Fruit fly (Drosophila melanogaster): Measurements from ENCODE around the gene CG15330.

Gene CG15330

DNA sequence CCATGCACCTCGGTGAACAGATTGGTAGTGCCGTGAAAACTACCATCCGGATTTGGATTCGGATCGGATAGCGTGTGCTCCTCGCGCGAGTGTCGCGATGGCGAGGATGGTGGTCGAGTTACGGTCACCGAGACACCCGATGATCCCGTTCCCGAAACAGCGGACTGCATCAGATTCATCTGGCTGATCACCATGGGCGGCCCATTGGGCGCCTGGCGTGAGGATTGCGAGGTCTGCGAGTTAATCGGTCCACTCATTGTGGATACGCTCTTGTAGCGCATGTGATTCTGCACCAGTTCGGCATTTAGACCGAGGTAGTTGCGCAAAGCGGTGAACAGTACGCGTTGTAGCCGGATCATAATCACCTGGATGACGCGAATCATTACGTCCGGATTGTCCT, 7.9 kb downstream of the CG15330 start, which contains the start of gene sn:
Gene sn, plus strand, starts transcription at position 301 of the 400 bp plus-strand sequence.
- TF ChIP-seq CG5204 (GFP tag; optimal IDR thresholded peaks at IDR 0.05) (no peak), CG33017 (tag; optimal IDR thresholded peaks at IDR 0.05) (no peak), CG1620 (GFP tag; optimal IDR thresholded peaks at IDR 0.05) (no peak), pad (GFP tag; optimal IDR thresholded peaks at IDR 0.05) (no peak), toe (GFP tag; optimal IDR thresholded peaks at IDR 0.05) (no peak), CG12768 (GFP tag; optimal IDR thresholded peaks at IDR 0.05) (no peak), cic (GFP tag; optimal IDR thresholded peaks at IDR 0.05) (no peak), ovo (GFP tag; optimal IDR thresholded peaks at IDR 0.05) (no peak), CG11617 (GFP tag; optimal IDR thresholded peaks at IDR 0.05) (no peak), cnc (optimal IDR thresholded peaks at IDR 0.05) (no peak), CG14711 (tag; optimal IDR thresholded peaks at IDR 0.05) (no peak), tj (GFP tag; optimal IDR thresholded peaks at IDR 0.05) (no peak), Hr96 (GFP tag; optimal IDR thresholded peaks at IDR 0.05) (no peak), bab1 (GFP tag; optimal IDR thresholded peaks at IDR 0.05) (no peak), CG7045 (GFP tag; optimal IDR thresholded peaks at IDR 0.05) (no peak), kay (GFP tag; ENCODE audit: borderline replicate concordance) (no peak)

DNA sequence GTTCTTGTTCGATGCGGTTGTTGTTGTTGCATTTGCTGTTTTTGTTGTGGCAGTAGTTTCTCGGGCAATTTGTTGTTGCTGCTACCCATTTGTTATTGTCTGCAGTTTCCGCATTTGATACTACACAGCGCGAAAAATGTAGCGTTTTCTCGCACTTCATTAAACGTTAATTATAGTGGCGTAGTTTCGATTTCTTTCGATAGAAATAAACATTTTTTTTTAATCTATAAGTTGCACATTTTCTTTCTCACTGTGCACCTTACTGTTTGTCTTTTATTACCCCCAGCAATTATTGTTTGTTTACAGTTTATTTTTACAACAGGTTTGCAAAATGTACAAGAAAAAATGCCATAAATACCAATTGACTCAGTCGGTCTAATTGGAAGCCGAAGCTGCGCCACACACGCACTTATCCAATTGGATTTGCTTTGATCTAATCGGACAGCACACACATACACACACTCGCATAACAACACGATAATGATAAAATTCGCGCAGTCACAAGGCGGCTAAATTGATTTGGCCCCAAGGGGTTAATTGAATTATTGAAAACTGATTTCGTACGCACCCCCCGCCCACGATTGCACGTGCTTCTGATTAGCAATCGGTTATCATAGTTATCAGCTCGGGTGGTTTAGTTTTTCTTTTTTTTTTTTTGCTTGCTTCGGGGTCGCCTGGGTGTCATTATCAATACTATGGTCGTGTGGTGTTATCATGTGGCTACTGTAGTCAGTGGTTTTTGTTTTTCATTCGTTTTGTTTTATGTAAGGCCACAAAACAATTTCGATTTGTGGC, 10.1 kb downstream of the CG15330 start:
- TF ChIP-seq CG1620 (GFP tag; optimal IDR thresholded peaks at IDR 0.05) (no peak), tj (GFP tag; optimal IDR thresholded peaks at IDR 0.05) (peak; percentile 17), CG7045 (GFP tag; optimal IDR thresholded peaks at IDR 0.05) (peak; percentile 26), Crg-1 (GFP tag; optimal IDR thresholded peaks at IDR 0.05) (peak; percentile 7), bab1 (GFP tag; optimal IDR thresholded peaks at IDR 0.05) (no peak), CG33017 (tag; optimal IDR thresholded peaks at IDR 0.05) (no peak), kay (GFP tag; ENCODE audit: borderline replicate concordance) (no peak), Mnt (GFP tag; optimal IDR thresholded peaks at IDR 0.05) (peak; percentile 14)

DNA sequence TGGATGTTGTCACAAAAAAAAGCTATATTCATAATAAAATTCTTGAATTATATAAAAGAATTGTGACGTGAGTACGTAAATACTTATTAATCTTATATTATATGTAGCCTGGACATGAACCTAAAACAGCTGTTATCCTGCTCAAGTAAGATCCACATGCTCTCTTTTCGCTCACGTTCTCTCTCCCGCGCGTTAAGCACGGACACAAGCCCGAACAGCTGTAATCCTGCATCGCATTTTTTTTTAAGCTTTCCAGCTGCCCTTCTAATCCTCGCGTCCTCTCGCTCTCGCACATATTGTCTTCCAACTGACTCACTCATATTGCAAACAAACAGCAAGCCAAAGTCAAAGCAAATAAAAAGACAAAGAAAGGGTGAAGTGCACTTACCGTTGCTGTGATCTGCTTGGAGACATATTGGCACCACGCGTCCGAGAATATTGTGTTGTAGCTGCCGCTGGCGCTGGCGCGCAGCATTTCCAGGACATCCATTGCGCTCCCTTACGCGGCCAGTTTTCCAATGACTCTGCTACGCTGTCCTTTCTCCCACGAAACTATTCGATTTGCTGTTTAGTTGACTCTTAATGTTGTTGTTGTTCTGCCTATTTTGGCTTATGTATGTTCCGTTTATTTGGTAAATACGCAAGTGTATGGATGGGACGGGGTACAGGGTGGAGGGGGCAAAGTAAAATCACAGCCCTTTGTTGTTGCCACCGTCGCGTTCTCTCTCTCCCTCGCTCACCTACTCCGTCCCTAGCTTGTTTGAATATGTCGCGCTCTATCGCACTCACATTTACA, 11.4 kb downstream of the CG15330 start:
- TF ChIP-seq cnc (optimal IDR thresholded peaks at IDR 0.05), result no peak
- peak; percentile 94 for TF ChIP-seq pad (GFP tag; optimal IDR thresholded peaks at IDR 0.05)

DNA sequence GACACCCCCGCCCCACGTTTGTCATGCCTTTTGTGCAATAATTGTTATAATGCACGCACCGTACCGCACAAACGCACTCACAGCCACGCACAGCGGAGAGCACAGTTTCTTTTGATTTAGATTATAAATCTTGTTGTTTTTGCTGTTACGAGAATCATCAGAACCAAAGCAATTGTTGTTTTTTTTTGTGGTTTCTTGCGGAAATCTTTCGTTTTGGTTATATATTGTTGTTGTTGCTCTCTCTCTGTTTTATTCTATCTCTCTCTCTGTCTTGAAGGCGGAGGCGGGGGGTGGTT, 11.9 kb downstream of the CG15330 start:
- TF ChIP-seq cic (GFP tag; optimal IDR thresholded peaks at IDR 0.05) (no peak), tj (GFP tag; optimal IDR thresholded peaks at IDR 0.05) (peak; percentile 22), Mnt (GFP tag; optimal IDR thresholded peaks at IDR 0.05) (peak; percentile 1)

- TF ChIP-seq CG33017 (tag; optimal IDR thresholded peaks at IDR 0.05) (no peak), Hr96 (GFP tag; optimal IDR thresholded peaks at IDR 0.05) (peak; percentile 52), CG12768 (GFP tag; optimal IDR thresholded peaks at IDR 0.05) (no peak), Crg-1 (GFP tag; optimal IDR thresholded peaks at IDR 0.05) (no peak), kay (GFP tag; ENCODE audit: borderline replicate concordance) (no peak), pad (GFP tag; optimal IDR thresholded peaks at IDR 0.05) (no peak), tj (GFP tag; optimal IDR thresholded peaks at IDR 0.05) (no peak), Clk (GFP tag; optimal IDR thresholded peaks at IDR 0.05) (no peak), cnc (optimal IDR thresholded peaks at IDR 0.05) (no peak), ovo (GFP tag; optimal IDR thresholded peaks at IDR 0.05) (peak; percentile 9), CG11617 (GFP tag; optimal IDR thresholded peaks at IDR 0.05) (peak; percentile 38), CG7101 (tag; optimal IDR thresholded peaks at IDR 0.05) (peak; percentile 61), CG1620 (GFP tag; optimal IDR thresholded peaks at IDR 0.05) (peak; percentile 8), Mnt (GFP tag; optimal IDR thresholded peaks at IDR 0.05) (no peak), CG5204 (GFP tag; optimal IDR thresholded peaks at IDR 0.05) (no peak), CG14711 (tag; optimal IDR thresholded peaks at IDR 0.05) (peak; percentile 86), CG7045 (GFP tag; optimal IDR thresholded peaks at IDR 0.05) (no peak), cic (GFP tag; optimal IDR thresholded peaks at IDR 0.05) (no peak), toe (GFP tag; optimal IDR thresholded peaks at IDR 0.05) (no peak), bab1 (GFP tag; optimal IDR thresholded peaks at IDR 0.05) (peak; percentile 3)
These were observed 12.4 kb downstream of the CG15330 start, which contains the start of gene sws for dm6 chrX:7968215-7968799. Gene sws, minus strand, starts transcription at chrX:7968236.

DNA sequence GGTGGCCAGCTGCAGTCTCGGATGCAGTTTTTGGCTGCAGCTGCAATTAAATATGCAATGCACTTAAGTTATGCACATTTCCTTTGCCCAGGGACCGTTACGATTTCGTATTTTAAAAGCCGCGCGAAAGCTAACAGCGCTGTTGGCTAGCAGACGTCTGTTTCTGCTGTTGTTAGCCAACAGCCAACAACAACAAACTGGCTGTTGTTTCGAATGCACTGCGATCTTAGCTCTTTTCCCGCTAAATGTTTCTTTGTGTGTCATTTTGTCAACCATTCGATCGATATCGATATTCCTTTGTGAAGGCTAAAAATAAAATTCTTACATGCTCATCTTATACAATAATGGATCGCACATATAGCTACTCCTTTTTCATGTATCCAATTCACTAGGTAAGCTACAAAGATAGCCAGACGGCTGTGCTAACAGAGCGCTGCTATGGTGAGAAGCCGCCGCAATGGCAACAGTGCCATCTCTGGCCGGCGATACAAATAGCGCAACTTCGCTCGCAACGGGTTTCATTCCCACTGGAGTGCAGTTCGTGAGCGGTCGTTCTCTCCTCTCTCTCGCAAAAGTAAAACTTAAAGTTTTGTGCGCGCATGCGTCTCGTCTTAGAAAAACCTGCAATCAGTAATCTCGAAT, 13.4 kb downstream of the CG15330 start:
- TF ChIP-seq bab1 (GFP tag; optimal IDR thresholded peaks at IDR 0.05) (peak; percentile 58), CG14711 (tag; optimal IDR thresholded peaks at IDR 0.05) (peak; percentile 5), ovo (GFP tag; optimal IDR thresholded peaks at IDR 0.05) (no peak), pad (GFP tag; optimal IDR thresholded peaks at IDR 0.05) (peak; percentile 19), CG7045 (GFP tag; optimal IDR thresholded peaks at IDR 0.05) (no peak), Mnt (GFP tag; optimal IDR thresholded peaks at IDR 0.05) (peak; percentile 9), Crg-1 (GFP tag; optimal IDR thresholded peaks at IDR 0.05) (peak; percentile 54)
